Worm (Caenorhabditis elegans) whole organism, dauer: ENCODE data around the gene snpc-1.3.
"Not testable (repeated sequence)": the region's sequence is repeated elsewhere in the genome, so short reads cannot be mapped to it uniquely, and the experiment has no call there.

Source experiments
- unc-62 ChIP-seq: sonication (generic microtip); optimal IDR thresholded peaks from 2 replicates; lab custom pipeline; 2017; ENCODE audit warnings: missing biosample characterization, missing genetic modification reagents, missing genetic modification characterization

Gene snpc-1.3

DNA sequence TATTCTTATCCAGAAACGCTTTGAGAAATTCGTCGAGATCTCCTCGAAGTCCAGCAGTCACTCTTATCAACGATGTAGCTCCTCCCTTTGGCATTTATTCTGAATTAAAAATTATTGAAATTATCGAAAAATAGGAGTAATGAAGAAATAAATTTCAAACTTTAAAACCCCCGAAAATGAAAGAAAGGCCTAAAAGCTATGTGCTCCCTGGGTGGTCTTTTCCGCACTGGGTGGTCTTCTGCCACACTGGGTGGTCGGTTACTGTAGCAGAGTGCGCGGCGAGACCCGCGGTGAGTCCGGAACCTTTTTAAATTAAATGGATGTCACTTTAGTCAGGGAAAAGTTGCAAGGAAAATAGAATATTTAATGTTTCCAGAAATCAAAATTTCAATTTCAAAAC lies at the start of gene snpc-1.3:
Gene snpc-1.3, minus strand, starts transcription at position 101 of the 400 bp plus-strand sequence.
- no peak for TF ChIP-seq unc-62 (GFP tag; lab: Kevin White, UChicago)

DNA sequence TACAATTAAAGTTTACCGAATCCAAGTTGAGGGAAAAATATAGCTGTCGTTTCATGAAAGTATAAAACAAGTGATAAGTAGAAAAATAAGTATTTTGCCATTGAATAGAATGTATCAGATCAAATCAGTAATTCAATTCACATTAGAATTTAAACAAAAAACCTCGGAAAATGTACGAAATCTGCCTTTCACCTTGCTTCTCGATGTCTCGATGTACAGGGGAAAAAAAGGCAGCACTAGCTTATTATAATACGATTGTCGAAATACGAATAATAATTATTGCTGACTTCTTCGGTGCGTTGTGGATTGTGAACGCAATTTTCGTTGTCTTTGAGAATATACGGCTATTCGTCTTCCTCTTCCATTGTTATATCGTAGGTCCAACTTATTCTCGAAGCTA lies 49.8 kb upstream of the snpc-1.3 start, which contains the start of gene grl-18:
Gene grl-18, minus strand, starts transcription at position 101 of the 400 bp plus-strand sequence.
- TF ChIP-seq unc-62 (GFP tag; lab: Kevin White, UChicago): no peak

DNA sequence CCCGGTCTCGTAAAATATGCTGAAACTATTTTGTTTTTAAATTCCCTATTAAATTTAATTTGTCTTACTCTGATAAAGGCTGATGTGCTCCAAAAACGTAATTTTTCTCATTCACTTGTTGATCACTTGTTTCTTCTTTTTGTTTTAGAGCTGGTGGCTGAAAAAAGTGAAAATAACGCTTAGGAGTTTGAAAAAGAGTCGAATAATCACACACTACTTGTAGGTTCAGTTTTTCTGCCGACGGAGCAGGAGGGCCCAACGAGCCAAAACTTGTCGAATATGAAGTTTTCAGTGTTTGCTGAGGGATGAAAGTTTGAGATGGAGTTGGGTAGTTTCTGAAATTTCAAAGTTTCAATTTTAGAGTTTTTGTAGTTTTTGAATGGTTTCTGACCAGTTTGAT lies 48.2 kb upstream of the snpc-1.3 start:
- TF ChIP-seq unc-62 (GFP tag; lab: Kevin White, UChicago): no peak

DNA sequence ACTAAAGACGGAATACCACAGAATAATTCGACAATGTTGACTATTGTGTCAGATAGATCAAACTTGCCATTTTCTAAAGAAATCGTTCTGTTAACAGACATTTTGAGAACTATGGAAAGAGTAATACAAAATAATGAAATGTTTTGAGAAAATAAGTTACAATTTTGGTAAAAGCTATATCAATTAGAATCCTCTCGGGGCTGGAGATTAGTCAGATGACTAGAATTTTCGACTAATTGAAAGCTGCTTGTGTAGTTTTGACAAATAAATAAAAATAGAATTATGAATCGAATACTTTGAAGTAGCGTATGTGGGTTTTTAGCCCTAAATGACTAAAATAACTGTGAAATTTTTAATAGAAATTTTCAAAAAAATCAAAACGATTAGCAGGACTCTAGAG lies 45.9 kb upstream of the snpc-1.3 start, which contains the start of gene srg-65:
Gene srg-65, minus strand, starts transcription at position 101 of the 400 bp plus-strand sequence.
- no peak for TF ChIP-seq unc-62 (GFP tag; lab: Kevin White, UChicago)

DNA sequence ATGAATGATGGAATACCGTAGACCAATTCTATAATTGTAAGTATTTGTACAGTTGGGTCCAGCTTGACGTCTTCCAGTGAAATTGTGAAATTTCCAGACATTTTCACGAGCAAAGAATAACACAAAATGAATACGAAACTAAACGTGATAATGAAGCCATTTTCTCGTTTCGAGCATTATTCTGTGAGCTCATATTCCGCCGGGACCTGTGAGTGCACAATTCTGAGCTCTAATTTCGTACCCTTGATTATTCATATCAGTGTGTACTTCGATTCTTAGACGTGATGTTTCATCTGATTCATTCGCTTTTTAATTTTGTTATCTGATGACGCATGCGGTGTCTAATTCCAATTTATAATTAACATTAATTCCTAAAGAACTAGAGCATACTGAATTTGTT lies 43.3 kb upstream of the snpc-1.3 start, which contains the start of gene srg-66:
Gene srg-66, minus strand, starts transcription at position 101 of the 400 bp plus-strand sequence.
- TF ChIP-seq unc-62 (GFP tag; lab: Kevin White, UChicago): no peak

DNA sequence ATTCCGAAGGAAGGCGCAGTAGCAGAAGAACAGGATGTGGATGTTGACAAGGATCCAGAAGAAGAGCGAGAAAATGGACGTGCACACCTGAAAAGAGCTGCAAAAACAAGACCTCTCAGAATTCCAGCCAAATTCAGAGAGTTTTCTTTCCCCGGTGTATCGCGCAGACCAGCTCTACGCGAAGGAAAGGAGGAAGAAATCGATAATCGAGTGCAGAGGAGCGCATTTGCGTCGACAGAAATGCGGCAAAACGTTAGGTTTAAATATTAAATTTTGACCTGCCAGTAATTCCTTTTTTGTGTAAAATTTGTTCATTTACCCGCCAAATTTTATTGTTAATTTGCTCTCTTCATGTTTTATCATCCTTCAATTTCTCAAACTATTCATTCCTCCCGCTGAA lies 38.8 kb upstream of the snpc-1.3 start:
- TF ChIP-seq unc-62 (GFP tag; lab: Kevin White, UChicago): no peak

DNA sequence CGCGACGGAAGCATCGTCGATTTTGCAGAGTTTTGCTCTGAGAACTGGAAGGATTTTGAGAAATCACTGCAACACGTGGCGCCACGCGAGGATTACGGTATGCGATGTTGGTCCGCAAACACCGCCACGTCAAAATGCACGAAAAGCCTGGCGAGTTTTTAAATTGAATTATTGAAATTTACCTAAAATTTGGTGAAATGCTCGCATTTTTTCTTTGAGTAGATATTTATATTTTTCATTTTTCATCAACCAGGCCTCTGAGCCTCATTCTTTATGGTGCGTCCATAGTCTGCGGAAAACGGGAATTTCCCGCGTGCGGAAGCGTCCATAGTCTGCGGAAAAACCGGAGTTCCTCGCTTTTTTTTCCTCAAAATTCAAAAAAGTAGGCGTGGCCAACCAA lies 32.0 kb upstream of the snpc-1.3 start, which contains the start of gene ZC317.7:
Gene ZC317.7, minus strand, starts transcription at position 101 of the 400 bp plus-strand sequence.
- not testable (repeated sequence) for TF ChIP-seq unc-62 (GFP tag; lab: Kevin White, UChicago)

DNA sequence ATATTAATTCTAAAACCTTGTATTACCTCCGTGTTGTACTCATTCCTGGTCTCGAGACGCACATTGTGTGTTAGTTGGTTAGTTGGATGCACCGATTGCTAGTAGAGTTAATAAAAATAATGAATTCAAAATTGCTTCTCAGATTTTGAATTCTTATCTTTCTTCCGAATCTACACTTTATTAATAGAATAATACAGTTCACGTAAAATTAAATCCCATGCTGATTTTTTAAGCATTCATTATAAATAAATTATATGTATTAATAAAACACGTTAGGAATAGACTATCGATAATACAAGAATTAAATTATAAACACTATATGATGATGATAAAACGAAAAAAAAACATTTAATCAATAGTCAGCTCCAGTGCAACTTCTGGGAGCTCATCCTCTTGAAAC lies 29.5 kb upstream of the snpc-1.3 start, which contains the start of gene ZC317.6:
Gene ZC317.6, minus strand, starts transcription at position 101 of the 400 bp plus-strand sequence.
- TF ChIP-seq unc-62 (GFP tag; lab: Kevin White, UChicago): not testable (repeated sequence)

DNA sequence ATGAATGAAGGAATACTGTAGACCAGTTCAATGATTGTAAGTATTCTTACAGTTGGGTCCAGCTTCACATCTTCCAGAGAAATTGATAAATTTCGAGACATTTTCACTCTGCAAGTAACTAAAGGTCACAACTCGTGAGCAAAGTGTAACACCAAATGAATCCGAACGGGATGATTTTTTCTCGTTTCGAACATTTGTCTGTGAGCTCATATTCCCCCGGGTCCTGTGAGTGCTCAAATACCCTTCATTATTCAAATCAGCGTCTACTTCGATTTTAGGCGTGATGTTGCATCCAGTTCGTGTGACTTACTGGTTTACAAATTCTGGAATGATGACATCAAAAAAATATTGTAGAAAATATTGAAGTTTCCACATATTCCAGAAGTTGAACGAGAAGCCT lies 26.4 kb upstream of the snpc-1.3 start, which contains the start of gene srg-68:
Gene srg-68, minus strand, starts transcription at position 101 of the 400 bp plus-strand sequence.
- no peak for TF ChIP-seq unc-62 (GFP tag; lab: Kevin White, UChicago)

DNA sequence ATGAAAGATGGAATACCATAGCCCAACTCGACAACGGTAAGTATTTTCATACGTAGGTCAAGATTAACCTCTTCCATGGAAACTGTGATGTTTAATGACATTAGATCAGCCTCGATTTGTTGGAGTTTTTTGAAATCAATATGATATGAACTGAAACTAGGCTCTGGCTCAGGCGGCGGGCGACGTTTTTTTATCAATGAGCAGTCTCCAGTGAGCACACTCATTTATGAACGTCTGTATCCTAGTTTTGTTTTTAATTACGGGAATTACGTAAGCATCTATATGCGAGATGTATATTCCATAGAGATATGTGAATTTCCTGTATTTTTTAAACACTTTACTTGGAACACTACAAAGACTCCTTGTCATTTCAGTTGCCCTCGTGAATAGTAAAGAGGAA lies 23.9 kb upstream of the snpc-1.3 start, which contains the start of gene srg-67:
Gene srg-67, minus strand, starts transcription at position 101 of the 400 bp plus-strand sequence.
- TF ChIP-seq unc-62 (GFP tag; lab: Kevin White, UChicago): no peak

DNA sequence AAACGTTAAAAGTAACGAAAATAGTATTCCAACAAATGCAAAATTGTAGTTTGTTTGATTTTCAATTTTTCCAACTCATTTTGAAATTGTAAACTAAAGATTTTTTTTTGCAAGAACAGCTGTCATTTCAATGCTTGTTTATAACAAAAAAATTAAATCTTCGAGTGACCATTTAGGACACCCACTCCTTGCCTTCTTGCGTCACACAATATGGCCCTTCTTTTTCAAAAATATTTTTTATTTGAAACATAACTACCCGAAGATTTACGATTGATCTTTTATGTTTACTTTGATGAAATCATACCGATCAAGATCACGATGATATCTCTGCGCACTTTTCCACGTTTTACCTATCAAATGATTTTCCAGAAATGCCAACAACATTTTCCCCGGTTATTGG lies 20.8 kb upstream of the snpc-1.3 start, which contains the start of gene ZC317.2:
Gene ZC317.2, plus strand, starts transcription at position 301 of the 400 bp plus-strand sequence.
- TF ChIP-seq unc-62 (GFP tag; lab: Kevin White, UChicago): no peak

DNA sequence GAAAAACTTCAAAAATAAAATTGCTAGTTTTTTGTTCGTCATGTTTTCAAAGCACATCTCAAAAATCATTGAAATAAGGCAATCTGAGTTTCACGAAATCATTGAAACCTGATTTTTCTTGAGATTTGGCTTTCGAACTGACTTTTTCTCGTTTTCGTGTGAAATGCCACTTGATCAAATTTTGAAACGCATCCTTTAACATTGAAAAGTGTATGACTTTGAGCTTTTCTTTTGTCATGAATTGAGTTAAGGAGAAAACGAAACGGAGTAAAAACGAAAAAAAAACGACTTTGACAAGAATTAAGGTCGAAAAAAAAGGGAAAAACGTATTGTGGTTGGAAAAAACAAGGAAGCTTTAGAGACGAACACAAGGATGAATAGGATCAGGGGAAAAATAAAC lies 16.0 kb upstream of the snpc-1.3 start:
- no peak for TF ChIP-seq unc-62 (GFP tag; lab: Kevin White, UChicago)

DNA sequence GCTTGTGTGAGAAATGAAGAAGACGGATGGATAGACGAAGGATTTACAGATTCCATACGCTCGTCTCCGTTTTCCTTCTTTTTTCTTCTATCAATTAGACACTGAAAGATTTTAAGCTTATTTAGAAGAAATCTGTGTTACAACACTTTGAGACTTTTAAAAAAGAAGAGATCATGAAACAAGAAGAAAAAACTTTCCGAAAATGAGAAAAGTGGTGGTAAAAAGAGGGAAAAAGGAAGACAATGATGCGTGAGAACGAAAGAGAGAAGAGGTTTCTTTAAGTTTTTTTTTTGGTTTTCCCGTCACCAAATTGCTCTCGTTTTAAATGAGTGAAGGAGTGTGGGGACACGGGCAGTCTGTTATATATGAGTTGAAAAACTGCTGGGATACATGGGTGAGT lies 14.6 kb upstream of the snpc-1.3 start, which contains the start of gene glc-3:
Gene glc-3, minus strand, starts transcription at position 101 of the 400 bp plus-strand sequence.
- TF ChIP-seq unc-62 (GFP tag; lab: Kevin White, UChicago): no peak

DNA sequence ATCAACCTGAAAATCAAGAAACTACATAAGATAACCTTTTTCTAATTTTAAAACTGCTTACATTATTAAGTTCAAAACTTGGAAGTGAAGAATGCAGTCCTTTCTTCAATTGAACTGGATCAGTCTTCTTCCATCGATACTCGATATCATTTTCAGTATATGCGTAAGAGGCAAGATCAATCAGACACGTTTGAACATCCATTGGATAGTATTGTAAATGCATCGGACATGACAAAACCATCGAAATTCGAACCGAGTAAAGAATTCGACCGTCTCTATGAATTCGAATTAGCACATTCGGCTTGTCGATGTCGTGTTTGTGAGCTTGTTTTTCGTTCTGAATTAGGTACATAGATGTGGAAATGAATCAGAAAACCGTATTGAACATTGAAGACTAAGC lies 11.8 kb upstream of the snpc-1.3 start:
- TF ChIP-seq unc-62 (GFP tag; lab: Kevin White, UChicago): no peak

DNA sequence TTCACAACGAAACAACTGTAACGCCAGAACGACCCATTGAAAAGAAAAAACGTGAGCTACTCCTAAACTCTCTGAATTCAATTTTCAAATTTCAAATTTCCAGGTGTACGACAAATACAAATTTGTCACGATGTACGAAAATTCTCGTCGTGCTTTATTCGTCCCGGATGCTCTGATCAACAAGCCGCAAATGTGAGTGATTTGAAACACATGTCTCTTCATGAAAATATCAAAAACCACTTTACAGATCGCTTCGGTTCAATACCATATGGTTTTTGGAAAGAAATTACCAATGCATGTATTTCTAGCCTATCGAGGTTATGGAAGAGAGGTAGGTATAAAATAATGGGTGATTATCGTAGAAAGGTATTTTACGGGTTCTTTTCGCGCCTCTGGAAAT lies 8.1 kb upstream of the snpc-1.3 start:
- no peak for TF ChIP-seq unc-62 (GFP tag; lab: Kevin White, UChicago)

DNA sequence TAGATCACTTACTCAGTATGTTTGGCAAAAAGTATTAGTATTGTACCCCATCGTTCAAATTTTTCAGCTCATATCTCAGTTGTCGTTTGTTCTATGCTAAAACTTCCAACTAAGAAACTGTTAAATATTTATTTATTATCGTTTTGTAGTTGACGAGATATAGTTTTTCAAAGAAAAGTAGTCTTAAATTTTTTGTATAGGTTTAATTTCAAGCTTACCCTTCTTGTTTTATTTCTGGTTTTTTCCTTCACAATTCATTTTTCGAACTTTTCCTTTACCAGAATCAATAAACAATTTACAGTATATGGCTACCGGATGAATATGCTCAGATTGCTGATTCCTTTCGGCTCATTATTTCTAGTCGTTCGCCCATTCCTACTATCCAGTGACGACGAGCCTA lies 6.9 kb upstream of the snpc-1.3 start, which contains the start of gene F08F3.1:
Gene F08F3.1, plus strand, starts transcription at position 301 of the 400 bp plus-strand sequence.
- no peak for TF ChIP-seq unc-62 (GFP tag; lab: Kevin White, UChicago)

DNA sequence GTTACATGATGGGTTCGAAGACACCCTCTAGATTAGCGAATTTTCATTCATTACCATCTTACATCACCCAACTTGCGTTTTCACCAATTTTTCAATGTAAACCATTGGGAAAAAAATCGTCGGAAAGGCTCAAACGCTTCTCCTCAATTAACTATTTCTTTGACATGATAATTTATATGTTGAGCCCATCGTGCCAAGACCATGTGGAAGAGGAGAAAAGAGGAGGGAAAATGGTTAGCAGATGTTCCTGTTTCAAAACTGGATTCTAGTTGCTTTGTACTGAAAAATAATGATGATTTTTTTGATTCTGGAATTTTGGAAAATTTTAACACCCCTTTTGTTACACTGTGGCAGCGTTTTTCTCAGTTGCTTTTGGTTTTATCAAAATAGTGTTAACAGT lies 5.1 kb upstream of the snpc-1.3 start:
- TF ChIP-seq unc-62 (GFP tag; lab: Kevin White, UChicago): no peak
